Worm (Caenorhabditis elegans): ENCODE data around the gene R07B7.2.
A peak's percentile ranks its signal among the peaks of the same experiment; 100 is the strongest.

R07B7.2 gene

DNA sequence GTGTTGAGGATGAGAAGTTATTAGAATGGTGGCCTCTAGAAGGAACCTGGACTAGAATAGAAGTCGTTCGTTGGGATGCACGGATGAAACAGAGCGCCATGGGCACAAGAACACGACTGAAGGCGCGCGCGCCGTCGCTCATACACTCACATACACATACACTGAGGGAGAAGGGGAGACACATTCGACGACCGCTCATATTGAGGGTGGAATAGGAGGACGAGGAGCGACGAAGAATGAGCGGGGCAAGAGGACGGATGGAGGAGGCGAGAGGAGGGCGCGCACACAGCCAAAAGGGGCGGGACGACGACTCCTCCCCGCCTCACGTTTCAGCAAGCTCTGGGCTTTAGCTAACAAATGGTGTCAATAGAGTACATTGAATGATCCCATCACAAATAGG is 20.8 kb downstream of the R07B7.2 start:
- TF ChIP-seq unc-30 (tag; optimal IDR thresholded peaks at IDR 0.05) (no peak), fos-1 (tag; optimal IDR thresholded peaks at IDR 0.05) (no peak), elt-3 (tag; optimal IDR thresholded peaks at IDR 0.05) (no peak), C04F5.9 (tag; optimal IDR thresholded peaks at IDR 0.05) (no peak), ama-1 (optimal IDR thresholded peaks at IDR 0.05) (peak; percentile 5), skn-1 (tag; optimal IDR thresholded peaks at IDR 0.05) (no peak), F16B12.6 (tag; optimal IDR thresholded peaks at IDR 0.05) (no peak), fkh-10 (GFP tag; optimal IDR thresholded peaks at IDR 0.05) (no peak), ceh-63 (GFP tag; optimal IDR thresholded peaks at IDR 0.05) (no peak), mef-2 (tag; optimal IDR thresholded peaks at IDR 0.05) (no peak), C16A3.4 (tag; optimal IDR thresholded peaks at IDR 0.05) (no peak), swsn-7 (tag; optimal IDR thresholded peaks at IDR 0.05) (peak; percentile 26), efl-3 (GFP tag; optimal IDR thresholded peaks at IDR 0.05) (no peak), unc-130 (tag; optimal IDR thresholded peaks at IDR 0.05) (no peak), lin-15B (tag; optimal IDR thresholded peaks at IDR 0.05) (no peak), alr-1 (tag; optimal IDR thresholded peaks at IDR 0.05; ENCODE audit: borderline replicate concordance) (no peak), efl-1 (optimal IDR thresholded peaks at IDR 0.05) (no peak), efl-1 (GFP tag; optimal IDR thresholded peaks at IDR 0.05 in 1 of 2) (peak; percentile 18 to 58), nhr-47 (tag; optimal IDR thresholded peaks at IDR 0.05) (peak; percentile 46), snu-23 (GFP tag; optimal IDR thresholded peaks at IDR 0.05) (peak; percentile 29), C34B4.2 (tag; optimal IDR thresholded peaks at IDR 0.05) (no peak), ceh-88 (GFP tag; IDR thresholded peaks at IDR 0.05) (no peak), ceh-8 (GFP tag; optimal IDR thresholded peaks at IDR 0.05) (no peak), lin-14 (GFP tag; optimal IDR thresholded peaks at IDR 0.05) (peak; percentile 51), fkh-8 (tag; optimal IDR thresholded peaks at IDR 0.05) (peak; percentile 12), lir-3 (tag; optimal IDR thresholded peaks at IDR 0.05; ENCODE audit: poor library complexity) (no peak), sup-37 (GFP tag; optimal IDR thresholded peaks at IDR 0.05) (no peak), dpl-1 (GFP tag; optimal IDR thresholded peaks at IDR 0.05) (peak in 1 of 3 experiments; percentile 34), ztf-4 (tag; optimal IDR thresholded peaks at IDR 0.05) (no peak), zip-4 (GFP tag; optimal IDR thresholded peaks at IDR 0.05) (no peak), nhr-11 (tag; optimal IDR thresholded peaks at IDR 0.05) (no peak), sox-4 (tag; optimal IDR thresholded peaks at IDR 0.05) (no peak), mep-1 (tag; optimal IDR thresholded peaks at IDR 0.05) (no peak), nhr-76 (tag; optimal IDR thresholded peaks at IDR 0.05) (no peak), irx-1 (tag; optimal IDR thresholded peaks at IDR 0.05) (no peak), lin-39 (tag; optimal IDR thresholded peaks at IDR 0.05) (no peak), unc-98 (GFP tag; IDR thresholded peaks at IDR 0.05) (no peak), egl-13 (tag; optimal IDR thresholded peaks at IDR 0.05) (no peak), tbx-2 (tag; optimal IDR thresholded peaks at IDR 0.05) (no peak), nhr-19 (GFP tag; conservative IDR thresholded peaks at IDR 0.05) (no peak), dsc-1 (tag; optimal IDR thresholded peaks at IDR 0.05) (peak; percentile 28), ceh-90 (tag; optimal IDR thresholded peaks at IDR 0.05) (no peak), zag-1 (tag; optimal IDR thresholded peaks at IDR 0.05) (no peak), ceh-82 (tag; optimal IDR thresholded peaks at IDR 0.05) (peak in 2 of 3 experiments; percentile 8 to 58), xbp-1 (tag; optimal IDR thresholded peaks at IDR 0.05) (peak; percentile 22), nhr-77 (tag; optimal IDR thresholded peaks at IDR 0.05) (no peak), Y116A8C.19 (tag; optimal IDR thresholded peaks at IDR 0.05; ENCODE audit: borderline replicate concordance) (no peak), lin-13 (GFP tag; optimal IDR thresholded peaks at IDR 0.05) (no peak), pax-3 (tag; optimal IDR thresholded peaks at IDR 0.05) (peak; percentile 31), nhr-85 (tag) (no peak), aha-1 (tag; optimal IDR thresholded peaks at IDR 0.05) (no peak), blmp-1 (tag; optimal IDR thresholded peaks at IDR 0.05) (no peak), ztf-11 (tag; optimal IDR thresholded peaks at IDR 0.05) (no peak), nhr-20 (tag; optimal IDR thresholded peaks at IDR 0.05) (peak; percentile 27), nhr-28 (tag; optimal IDR thresholded peaks at IDR 0.05) (no peak)

Measured in whole organism, L1 larva.